Fruit fly (Drosophila melanogaster): ENCODE data around the gene Elys.

Elys gene

dm6 chrX:19642819-19643504 is 9.1 kb upstream of the Elys start, which contains the start of the genes CG12237 and Sec61gamma (continued):
- TF ChIP-seq twi (tag; optimal IDR thresholded peaks at IDR 0.05), result no peak
- no peak for TF ChIP-seq CG30431 (GFP tag; optimal IDR thresholded peaks at IDR 0.05)
- TF ChIP-seq en (GFP tag; optimal IDR thresholded peaks at IDR 0.05), result no peak

- TF ChIP-seq CG7357 (GFP tag; IDR thresholded peaks at IDR 0.05) (peak; percentile 91), CHES-1-like (GFP tag; optimal IDR thresholded peaks at IDR 0.05) (peak; percentile 32), CG15479 (GFP tag; optimal IDR thresholded peaks at IDR 0.05) (no peak), Abd-B (GFP tag; optimal IDR thresholded peaks at IDR 0.05) (no peak), CG7745 (tag; optimal IDR thresholded peaks at IDR 0.05) (peak; percentile 98), peb (GFP tag; IDR thresholded peaks at IDR 0.05) (no peak), unc-4 (GFP tag; IDR thresholded peaks at IDR 0.05; ENCODE audit: partially characterized antibody) (no peak), Optix (GFP tag; IDR thresholded peaks at IDR 0.05) (no peak), zen (tag; optimal IDR thresholded peaks at IDR 0.05) (peak; percentile 21), vnd (GFP tag; IDR thresholded peaks at IDR 0.05; ENCODE audit: partially characterized antibody) (no peak), usp (GFP tag; optimal IDR thresholded peaks at IDR 0.05) (no peak), Hr39 (optimal IDR thresholded peaks at IDR 0.05) (no peak), Hr3 (GFP tag; optimal IDR thresholded peaks at IDR 0.05) (no peak), CG4404 (GFP tag; IDR thresholded peaks at IDR 0.05) (no peak), CG1024 (GFP tag; IDR thresholded peaks at IDR 0.05) (peak; percentile 55; the same call in 1 of the 2 replicates), her (GFP tag; optimal IDR thresholded peaks at IDR 0.05) (no peak), lov (optimal IDR thresholded peaks at IDR 0.05) (no peak), lov (GFP tag; IDR thresholded peaks at IDR 0.05) (no peak), CG7928 (GFP tag; optimal IDR thresholded peaks at IDR 0.05) (no peak), Stat92E (GFP tag; optimal IDR thresholded peaks at IDR 0.05) (no peak), CG11093 (GFP tag; IDR thresholded peaks at IDR 0.05) (no peak), wek (GFP tag; optimal IDR thresholded peaks at IDR 0.05) (no peak), Eip74EF (GFP tag; optimal IDR thresholded peaks at IDR 0.05) (no peak), emc (GFP tag; optimal IDR thresholded peaks at IDR 0.05) (no peak), ap (GFP tag; IDR thresholded peaks at IDR 0.05) (no peak), Ravus (GFP tag; IDR thresholded peaks at IDR 0.05) (no peak), danr (GFP tag; IDR thresholded peaks at IDR 0.05) (no peak), CG4730 (GFP tag; IDR thresholded peaks at IDR 0.05) (no peak), CG18476 (GFP tag; optimal IDR thresholded peaks at IDR 0.05) (no peak), CG10267 (tag; optimal IDR thresholded peaks at IDR 0.05) (peak; percentile 26), CG18599 (GFP tag; optimal IDR thresholded peaks at IDR 0.05) (no peak), chn (GFP tag; optimal IDR thresholded peaks at IDR 0.05) (no peak), sr (GFP tag; IDR thresholded peaks at IDR 0.05) (no peak), CG30020 (tag; optimal IDR thresholded peaks at IDR 0.05) (peak; percentile 88), gcm2 (GFP tag; optimal IDR thresholded peaks at IDR 0.05) (no peak), gro (GFP tag; optimal IDR thresholded peaks at IDR 0.05) (no peak), trem (tag; optimal IDR thresholded peaks at IDR 0.05) (peak; percentile 36), CG18764 (GFP tag; optimal IDR thresholded peaks at IDR 0.05) (peak; percentile 15), luna (GFP tag; optimal IDR thresholded peaks at IDR 0.05) (no peak), tll (GFP tag; optimal IDR thresholded peaks at IDR 0.05) (no peak), CG12155 (GFP tag; optimal IDR thresholded peaks at IDR 0.05) (no peak), CG10565 (GFP tag; optimal IDR thresholded peaks at IDR 0.05) (no peak), CG4820 (GFP tag; optimal IDR thresholded peaks at IDR 0.05) (no peak), bcd (GFP tag; optimal IDR thresholded peaks at IDR 0.05) (no peak)
Observed at dm6 chrX:19645873-19646541, 6.1 kb upstream of the Elys start, which contains the start of gene Arp10. Arp10 (minus strand) TSS chrX:19646176.

All from whole organism, embryonic.